Worm (Caenorhabditis elegans) whole organism, early embryonic: Measurements from ENCODE around the gene K08D12.3.

Experiments
- B0310.2 ChIP-seq: sonication (generic microtip); optimal IDR thresholded peaks from 2 replicates; lab custom pipeline; 2016; ENCODE audit warnings: mild to moderate bottlenecking, missing genetic modification characterization, missing compliant biosample characterization
- F13C5.2 ChIP-seq: sonication (generic microtip); optimal IDR thresholded peaks from 2 replicates; lab custom pipeline; 2017; ENCODE audit warnings: mild to moderate bottlenecking, missing genetic modification characterization, inconsistent platforms, missing compliant biosample characterization
- aly-1 ChIP-seq: sonication (generic microtip); optimal IDR thresholded peaks from 2 replicates; lab custom pipeline; 2016; ENCODE audit warnings: missing genetic modification characterization, missing compliant biosample characterization
- ama-1 ChIP-seq: fragments of 150-350 bp; optimal IDR thresholded peaks from 2 replicates; lab custom pipeline; 2014
- ceh-13 ChIP-seq: fragments of 200-800 bp; sonication (Bioruptor generic); optimal IDR thresholded peaks from 2 replicates; lab custom pipeline; 2018; ENCODE audit warnings: mild to moderate bottlenecking, missing genetic modification characterization, missing compliant biosample characterization
- ceh-36 ChIP-seq: sonication (generic microtip); optimal IDR thresholded peaks from 2 replicates; lab custom pipeline; 2016; ENCODE audit warnings: missing genetic modification characterization, inconsistent platforms, missing compliant biosample characterization
- ets-7 ChIP-seq: sonication (generic microtip); optimal IDR thresholded peaks from 2 replicates; lab custom pipeline; 2016; ENCODE audit warnings: missing genotype, missing genetic modification characterization, missing compliant biosample characterization
- flt-1 ChIP-seq: fragments of 200-800 bp; sonication (Bioruptor generic); IDR thresholded peaks from 2 replicates; pipeline ENCODE4 v1.3.6; 2022; ENCODE audit warnings: missing genetic modification characterization, missing compliant biosample characterization
- hmbx-1 ChIP-seq: sonication (generic microtip); optimal IDR thresholded peaks from 2 replicates; lab custom pipeline; 2016; ENCODE audit warnings: mild to moderate bottlenecking, missing genetic modification characterization, missing compliant biosample characterization
- hmg-4 ChIP-seq: fragments of 200-800 bp; sonication (Bioruptor generic); optimal IDR thresholded peaks from 2 replicates; lab custom pipeline; 2018; ENCODE audit warnings: mild to moderate bottlenecking, missing genetic modification characterization, missing compliant biosample characterization
- hnd-1 ChIP-seq: sonication (generic microtip); optimal IDR thresholded peaks from 2 replicates; lab custom pipeline; 2016; ENCODE audit warnings: missing genetic modification characterization, missing compliant biosample characterization
- pes-1 ChIP-seq: fragments of 200-800 bp; sonication (Bioruptor generic); IDR thresholded peaks from 2 replicates; pipeline ENCODE4 v1.3.6; 2022; ENCODE audit warnings: missing genetic modification reagents, missing genetic modification characterization, missing compliant biosample characterization
- scrt-1 ChIP-seq: fragments of 200-800 bp; sonication (Bioruptor generic); IDR thresholded peaks from 2 replicates; pipeline ENCODE4 v1.3.6; 2022; ENCODE audit warnings: missing genetic modification characterization, missing compliant biosample characterization
- sea-1 ChIP-seq: fragments of 200-800 bp; sonication (Bioruptor generic); conservative IDR thresholded peaks from 2 replicates; pipeline ENCODE4 v1.3.6; 2022; ENCODE audit warnings: missing genetic modification characterization, missing compliant biosample characterization
- tbx-11 ChIP-seq: fragments of 200-800 bp; sonication (Bioruptor generic); IDR thresholded peaks from 2 replicates; pipeline ENCODE4 v1.3.6; 2022; ENCODE audit warnings: missing genetic modification characterization, missing compliant biosample characterization
- tbx-37 ChIP-seq: fragments of 200-800 bp; sonication (Bioruptor generic); conservative IDR thresholded peaks from 2 replicates; pipeline ENCODE4 v1.3.6; 2022; ENCODE audit warnings: missing genetic modification reagents, missing genetic modification characterization, missing compliant biosample characterization
- tra-4 ChIP-seq: sonication (generic microtip); optimal IDR thresholded peaks from 2 replicates; lab custom pipeline; 2017; ENCODE audit warnings: missing genetic modification characterization, missing compliant biosample characterization

K08D12.3 gene

DNA sequence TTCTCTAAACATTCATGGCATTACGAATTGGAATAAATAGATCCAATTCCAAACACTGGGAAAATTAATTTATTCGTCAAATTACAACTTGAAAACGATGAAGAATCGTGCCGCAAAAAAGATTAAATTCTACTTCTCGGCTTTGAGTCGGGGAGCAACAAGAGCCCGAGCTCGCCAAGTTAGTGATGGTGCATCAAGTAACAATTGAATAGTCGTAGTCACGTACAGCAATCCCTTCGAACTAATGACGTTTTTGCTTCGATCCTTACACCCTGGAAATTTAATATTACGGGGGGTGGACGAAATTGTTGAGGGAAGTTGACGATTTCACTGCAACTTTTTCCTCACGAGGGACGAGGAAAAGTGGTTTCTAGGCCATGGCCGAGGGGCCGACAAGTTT, 18.4 kb upstream of the K08D12.3 start:
- TF ChIP-seq sea-1 (GFP tag; lab: Robert Waterston, UW) (no peak), ceh-36 (tag; lab: Kevin White, UChicago) (no peak), B0310.2 (tag; lab: Kevin White, UChicago) (no peak), ets-7 (tag; lab: Kevin White, UChicago) (no peak), tra-4 (tag; lab: Kevin White, UChicago) (no peak), aly-1 (tag; lab: Kevin White, UChicago) (no peak), ceh-13 (GFP tag; lab: Kevin White, UChicago) (no peak), hmg-4 (GFP tag; lab: Kevin White, UChicago) (no peak), pes-1 (GFP tag; lab: Robert Waterston, UW) (no peak), flt-1 (GFP tag; lab: Robert Waterston, UW) (no peak)

DNA sequence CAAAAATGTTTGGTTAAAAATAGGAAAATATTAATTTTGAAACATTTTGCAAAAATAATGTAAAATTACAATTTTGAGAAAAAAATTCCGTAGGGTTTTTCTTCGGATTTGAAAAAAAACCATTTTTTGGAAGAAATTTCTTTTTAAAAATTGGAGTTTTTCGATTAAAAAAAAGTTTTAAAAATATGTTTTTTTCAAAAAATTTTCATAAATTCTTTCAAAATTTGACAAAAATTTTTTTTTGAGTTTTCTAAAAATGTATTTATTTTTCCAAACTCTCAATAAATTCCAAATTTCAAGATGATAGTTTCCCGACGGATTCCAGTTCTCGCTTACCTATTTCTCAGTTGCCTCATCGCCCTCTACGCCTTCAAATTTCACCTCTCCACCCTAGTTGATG, 10.5 kb upstream of the K08D12.3 start, which contains the start of gene bus-2:
bus-2 (plus strand) TSS at position 301 of the 400 bp plus-strand sequence.
- no peak for TF ChIP-seq hmg-4 (GFP tag; lab: Kevin White, UChicago)
- no peak for TF ChIP-seq ceh-36 (tag; lab: Kevin White, UChicago)
- no peak for TF ChIP-seq ama-1 (lab: Kevin White, UChicago)
- TF ChIP-seq sea-1 (GFP tag; lab: Robert Waterston, UW), result no peak
- no peak for TF ChIP-seq hmbx-1
- no peak for TF ChIP-seq tbx-11 (GFP tag; lab: Robert Waterston, UW)
- TF ChIP-seq tbx-37 (GFP tag; lab: Robert Waterston, UW), result no peak
- no peak for TF ChIP-seq flt-1 (GFP tag; lab: Robert Waterston, UW)

DNA sequence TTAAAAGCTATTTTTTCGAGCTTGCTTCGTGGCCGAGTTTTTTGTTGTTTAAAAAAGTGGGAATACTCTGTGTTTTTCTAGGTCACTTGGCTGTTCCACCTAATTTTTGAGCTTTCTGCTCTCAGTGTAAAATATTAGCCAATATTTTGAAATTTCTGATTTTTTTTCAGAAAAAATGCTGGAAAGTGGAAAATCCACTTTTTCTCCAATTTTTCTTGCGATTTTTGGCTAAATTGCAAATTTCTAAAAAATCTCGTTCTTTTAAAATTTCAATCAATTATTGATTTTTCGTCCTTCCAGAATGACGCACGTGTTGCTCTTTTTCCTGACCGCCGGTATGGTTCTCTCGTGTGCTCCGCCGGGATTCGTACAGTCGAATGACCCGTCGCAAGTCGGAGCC, 3.1 kb upstream of the K08D12.3 start, which contains the start of gene K08D12.4:
K08D12.4 (plus strand) TSS at position 301 of the 400 bp plus-strand sequence.
- no peak for TF ChIP-seq pes-1 (GFP tag; lab: Robert Waterston, UW)
- TF ChIP-seq aly-1 (tag; lab: Kevin White, UChicago), result no peak
- TF ChIP-seq B0310.2 (tag; lab: Kevin White, UChicago), result no peak
- TF ChIP-seq ceh-36 (tag; lab: Kevin White, UChicago), result no peak
- no peak for TF ChIP-seq tbx-37 (GFP tag; lab: Robert Waterston, UW)
- TF ChIP-seq tbx-11 (GFP tag; lab: Robert Waterston, UW), result no peak
- no peak for TF ChIP-seq sea-1 (GFP tag; lab: Robert Waterston, UW)
- TF ChIP-seq ama-1 (lab: Kevin White, UChicago), result no peak
- no peak for TF ChIP-seq F13C5.2 (tag; lab: Kevin White, UChicago)
- TF ChIP-seq flt-1 (GFP tag; lab: Robert Waterston, UW), result no peak
- TF ChIP-seq scrt-1 (GFP tag; lab: Robert Waterston, UW), result no peak
- no peak for TF ChIP-seq tra-4 (tag; lab: Kevin White, UChicago)
- TF ChIP-seq hmbx-1, result no peak
- no peak for TF ChIP-seq hnd-1 (tag; lab: Kevin White, UChicago)
- no peak for TF ChIP-seq ceh-13 (GFP tag; lab: Kevin White, UChicago)
- no peak for TF ChIP-seq ets-7 (tag; lab: Kevin White, UChicago)

DNA sequence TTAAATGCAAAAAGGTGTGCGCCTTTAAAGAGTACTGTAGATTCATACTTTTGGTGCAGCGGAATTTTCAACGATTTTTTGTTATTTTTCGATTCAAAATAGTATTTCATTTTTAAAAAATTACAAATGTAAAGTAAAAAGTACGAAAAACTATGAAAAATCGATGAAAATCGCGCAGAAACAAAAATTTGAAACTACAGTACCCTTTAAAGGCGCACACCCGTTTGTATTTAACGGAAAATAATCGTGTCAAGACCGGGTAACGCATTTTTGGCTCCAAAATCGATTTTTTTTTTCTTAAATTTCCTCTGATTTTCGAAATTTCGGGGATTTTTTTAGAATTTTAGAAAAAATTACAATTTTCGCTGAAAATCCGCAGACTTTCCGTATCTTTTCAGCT, 2.1 kb upstream of the K08D12.3 start:
- no peak for TF ChIP-seq tra-4 (tag; lab: Kevin White, UChicago)

DNA sequence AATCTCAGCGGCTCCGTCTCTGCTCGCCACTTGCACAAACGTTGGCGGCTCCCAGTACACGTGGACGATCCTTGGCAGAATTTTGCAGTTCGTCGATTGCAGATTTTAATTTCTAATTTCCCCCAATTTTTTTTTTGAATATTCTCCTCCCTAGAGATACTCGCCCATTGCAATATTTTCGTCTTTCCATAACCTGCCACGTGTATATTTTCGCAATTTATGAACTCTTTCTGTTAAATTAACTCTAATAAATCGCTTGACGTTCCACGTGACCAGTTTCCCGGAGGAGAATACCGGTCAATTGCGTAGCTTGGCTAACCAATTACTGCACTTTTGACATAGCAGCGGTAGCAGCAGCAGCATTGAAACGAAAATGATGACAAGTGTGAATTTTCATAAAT, 1.6 kb upstream of the K08D12.3 start:
- TF ChIP-seq ceh-36 (tag; lab: Kevin White, UChicago) (no peak), hnd-1 (tag; lab: Kevin White, UChicago) (no peak), sea-1 (GFP tag; lab: Robert Waterston, UW) (no peak), scrt-1 (GFP tag; lab: Robert Waterston, UW) (no peak), flt-1 (GFP tag; lab: Robert Waterston, UW) (no peak), tra-4 (tag; lab: Kevin White, UChicago) (no peak), F13C5.2 (tag; lab: Kevin White, UChicago) (no peak), B0310.2 (tag; lab: Kevin White, UChicago) (no peak), hmbx-1 (no peak), hmg-4 (GFP tag; lab: Kevin White, UChicago) (no peak), ets-7 (tag; lab: Kevin White, UChicago) (no peak), ama-1 (lab: Kevin White, UChicago) (no peak), tbx-11 (GFP tag; lab: Robert Waterston, UW) (no peak), tbx-37 (GFP tag; lab: Robert Waterston, UW) (no peak), aly-1 (tag; lab: Kevin White, UChicago) (no peak), pes-1 (GFP tag; lab: Robert Waterston, UW) (no peak), ceh-13 (GFP tag; lab: Kevin White, UChicago) (no peak)

DNA sequence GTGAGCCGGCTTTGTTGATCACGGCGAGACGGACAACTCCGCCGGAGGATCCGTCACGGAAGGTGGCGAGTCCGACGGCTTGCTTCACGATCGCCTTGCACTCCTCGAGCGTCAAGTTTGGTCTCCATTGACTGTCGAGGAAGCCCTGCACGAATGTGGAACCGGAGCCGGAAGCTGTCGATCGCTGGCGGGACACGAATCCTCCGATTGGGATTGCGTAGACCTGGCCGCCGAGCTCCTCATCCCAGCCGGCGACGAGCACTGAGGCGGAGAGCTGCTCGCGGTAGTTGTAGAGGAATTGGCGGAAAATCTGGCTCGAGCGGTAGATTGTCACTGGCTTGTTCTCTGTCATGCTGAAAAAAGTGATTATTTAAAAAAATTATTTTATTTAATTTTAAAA, 1.1 kb upstream of the K08D12.3 start:
- TF ChIP-seq ama-1 (lab: Kevin White, UChicago), result no peak
- TF ChIP-seq hmg-4 (GFP tag; lab: Kevin White, UChicago), result no peak
- TF ChIP-seq hnd-1 (tag; lab: Kevin White, UChicago), result no peak
- TF ChIP-seq tra-4 (tag; lab: Kevin White, UChicago), result no peak
- no peak for TF ChIP-seq pes-1 (GFP tag; lab: Robert Waterston, UW)
- no peak for TF ChIP-seq ceh-13 (GFP tag; lab: Kevin White, UChicago)
- no peak for TF ChIP-seq B0310.2 (tag; lab: Kevin White, UChicago)
- no peak for TF ChIP-seq F13C5.2 (tag; lab: Kevin White, UChicago)
- TF ChIP-seq ets-7 (tag; lab: Kevin White, UChicago), result no peak
- no peak for TF ChIP-seq tbx-11 (GFP tag; lab: Robert Waterston, UW)
- TF ChIP-seq aly-1 (tag; lab: Kevin White, UChicago), result no peak
- no peak for TF ChIP-seq ceh-36 (tag; lab: Kevin White, UChicago)
- no peak for TF ChIP-seq scrt-1 (GFP tag; lab: Robert Waterston, UW)
- TF ChIP-seq flt-1 (GFP tag; lab: Robert Waterston, UW), result no peak

DNA sequence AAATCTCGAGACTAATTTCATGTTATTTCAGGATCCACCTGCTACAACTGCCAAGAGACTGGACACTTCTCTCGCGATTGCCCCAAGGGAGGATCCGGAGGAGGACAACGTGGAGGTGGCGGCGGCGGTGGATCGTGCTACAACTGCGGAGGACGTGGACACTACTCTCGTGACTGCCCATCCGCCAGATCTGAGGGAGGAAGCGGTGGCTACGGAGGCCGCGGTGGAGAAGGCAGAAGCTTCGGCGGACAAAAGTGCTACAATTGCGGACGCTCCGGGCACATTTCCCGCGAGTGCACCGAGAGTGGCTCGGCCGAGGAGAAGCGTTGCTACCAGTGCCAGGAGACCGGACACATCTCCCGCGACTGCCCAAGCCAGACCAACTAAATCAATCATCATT, 470 bp downstream of the K08D12.3 start:
- no peak for TF ChIP-seq tra-4 (tag; lab: Kevin White, UChicago)
- TF ChIP-seq hnd-1 (tag; lab: Kevin White, UChicago), result no peak
- no peak for TF ChIP-seq tbx-11 (GFP tag; lab: Robert Waterston, UW)
- TF ChIP-seq flt-1 (GFP tag; lab: Robert Waterston, UW), result no peak
- no peak for TF ChIP-seq ceh-13 (GFP tag; lab: Kevin White, UChicago)
- no peak for TF ChIP-seq B0310.2 (tag; lab: Kevin White, UChicago)
- no peak for TF ChIP-seq pes-1 (GFP tag; lab: Robert Waterston, UW)
- no peak for TF ChIP-seq sea-1 (GFP tag; lab: Robert Waterston, UW)
- TF ChIP-seq ets-7 (tag; lab: Kevin White, UChicago), result no peak
- no peak for TF ChIP-seq scrt-1 (GFP tag; lab: Robert Waterston, UW)
- no peak for TF ChIP-seq F13C5.2 (tag; lab: Kevin White, UChicago)
- no peak for TF ChIP-seq aly-1 (tag; lab: Kevin White, UChicago)
- TF ChIP-seq hmg-4 (GFP tag; lab: Kevin White, UChicago), result no peak
- no peak for TF ChIP-seq ama-1 (lab: Kevin White, UChicago)
